Fruit fly (Drosophila melanogaster) whole organism, embryonic: ENCODE results near the gene CG7272.

ENCODE experiments used
- Ada2b ChIP-seq: fragments of 200-800 bp; sonication (Bioruptor generic); IDR thresholded peaks from 2 replicates; pipeline ENCODE4 v1.3.6; 2022; ENCODE audit warnings: missing biosample characterization, missing genetic modification characterization
- Aef1 ChIP-seq: fragments of 200-800 bp; sonication (Bioruptor generic); IDR thresholded peaks from 3 replicates; pipeline ENCODE4 v1.3.6; 2022; ENCODE audit warnings: missing biosample characterization, missing genetic modification characterization
- Atf-2 ChIP-seq: fragments of 200-800 bp; sonication (Bioruptor generic); optimal IDR thresholded peaks from 2 replicates; lab custom pipeline; 2016; ENCODE audit warnings: missing biosample characterization, missing genetic modification characterization
- BtbVII ChIP-seq: fragments of 200-800 bp; sonication (Bioruptor generic); optimal IDR thresholded peaks from 3 replicates; lab custom pipeline; 2017; ENCODE audit warnings: missing biosample characterization, mild to moderate bottlenecking, missing genetic modification characterization
- Bteb2 ChIP-seq: fragments of 200-800 bp; sonication (Bioruptor generic); optimal IDR thresholded peaks from 2 replicates; lab custom pipeline; 2016; ENCODE audit warnings: missing biosample characterization, missing genetic modification characterization
- CG12071 ChIP-seq: fragments of 200-800 bp; sonication (Bioruptor generic); optimal IDR thresholded peaks from 3 replicates; lab custom pipeline; 2018; ENCODE audit warnings: missing biosample characterization, mild to moderate bottlenecking, missing genetic modification characterization
- CG1233 ChIP-seq: fragments of 200-800 bp; sonication (Bioruptor generic); optimal IDR thresholded peaks from 4 replicates; lab custom pipeline; 2018; ENCODE audit warnings: missing biosample characterization, mild to moderate bottlenecking, missing genetic modification characterization
- CG14014 ChIP-seq: fragments of 200-800 bp; sonication (Bioruptor generic); IDR thresholded peaks from 2 replicates; pipeline ENCODE4 v1.3.6; 2022; ENCODE audit warnings: missing biosample characterization, missing genetic modification characterization
- CG1647 ChIP-seq: fragments of 200-800 bp; sonication (Bioruptor generic); optimal IDR thresholded peaks from 3 replicates; lab custom pipeline; 2016; ENCODE audit warnings: missing biosample characterization, missing genetic modification characterization
- CG16815 ChIP-seq: fragments of 200-800 bp; sonication (Bioruptor generic); optimal IDR thresholded peaks from 3 replicates; lab custom pipeline; 2017; ENCODE audit warnings: missing biosample characterization, mild to moderate bottlenecking, missing genetic modification characterization
- CG17568 ChIP-seq: fragments of 200-800 bp; sonication (Bioruptor generic); optimal IDR thresholded peaks from 2 replicates; lab custom pipeline; 2018; ENCODE audit warnings: missing biosample characterization, mild to moderate bottlenecking, missing genetic modification characterization, moderate library complexity
- CG18764 ChIP-seq: fragments of 200-800 bp; sonication (Bioruptor generic); optimal IDR thresholded peaks from 3 replicates; lab custom pipeline; 2016; ENCODE audit warnings: missing biosample characterization, missing genetic modification characterization
- CG2120 ChIP-seq: fragments of 200-800 bp; sonication (Bioruptor generic); optimal IDR thresholded peaks from 3 replicates; lab custom pipeline; 2016; ENCODE audit warnings: missing biosample characterization, missing genetic modification characterization
- CG31441 ChIP-seq: fragments of 200-800 bp; sonication (Bioruptor generic); IDR thresholded peaks from 2 replicates; pipeline ENCODE4 v1.3.6; 2022; ENCODE audit warnings: missing biosample characterization, missing genetic modification characterization
- CG32772 ChIP-seq: fragments of 200-800 bp; sonication (Bioruptor generic); IDR thresholded peaks from 2 replicates; pipeline ENCODE4 v1.3.6; 2022; ENCODE audit warnings: missing biosample characterization, missing genetic modification characterization
- CG34224 ChIP-seq: fragments of 200-800 bp; sonication (Bioruptor generic); IDR thresholded peaks from 3 replicates; pipeline ENCODE4 v1.3.6; 2022; ENCODE audit warnings: missing biosample characterization, missing genetic modification characterization; ENCODE audit not compliant: partially characterized antibody
- CG4424 ChIP-seq: fragments of 200-800 bp; sonication (Bioruptor generic); optimal IDR thresholded peaks from 3 replicates; lab custom pipeline; 2016; ENCODE audit warnings: missing biosample characterization, missing genetic modification characterization
- CG4820 ChIP-seq: fragments of 200-800 bp; sonication (Bioruptor generic); optimal IDR thresholded peaks from 3 replicates; lab custom pipeline; 2016; ENCODE audit warnings: missing biosample characterization, missing genetic modification characterization
- CG6854 ChIP-seq: fragments of 200-800 bp; sonication (Bioruptor generic); optimal IDR thresholded peaks from 3 replicates; lab custom pipeline; 2017; ENCODE audit warnings: missing biosample characterization, mild to moderate bottlenecking, missing genetic modification characterization
- CG8089 ChIP-seq: fragments of 200-800 bp; sonication (Bioruptor generic); optimal IDR thresholded peaks from 3 replicates; lab custom pipeline; 2016; ENCODE audit warnings: missing biosample characterization, missing genetic modification characterization
- CG8290 ChIP-seq, 3 experiments: fragments of 200-800 bp; sonication (Bioruptor generic); optimal IDR thresholded peaks; 2 replicates each; lab custom pipeline; 2016 to 2019; ENCODE audit warnings: missing biosample characterization in 3 of 3, missing genetic modification characterization in 3 of 3, mild to moderate bottlenecking in 2 of 3, moderate library complexity in 1 of 3
- CG9609 ChIP-seq: fragments of 200-800 bp; sonication (Bioruptor generic); optimal IDR thresholded peaks from 3 replicates; lab custom pipeline; 2016; ENCODE audit warnings: missing biosample characterization, missing genetic modification characterization
- Chrac-16 ChIP-seq: fragments of 200-800 bp; sonication (Bioruptor generic); optimal IDR thresholded peaks from 3 replicates; lab custom pipeline; 2016; ENCODE audit warnings: missing biosample characterization, missing genetic modification characterization
- CkIIα-i1 ChIP-seq: fragments of 200-800 bp; sonication (Bioruptor generic); IDR thresholded peaks from 2 replicates; pipeline ENCODE4 v1.3.6; 2022; ENCODE audit warnings: missing biosample characterization, missing genetic modification characterization
- D19B ChIP-seq: fragments of 200-800 bp; sonication (Bioruptor generic); optimal IDR thresholded peaks from 2 replicates; lab custom pipeline; 2017; ENCODE audit warnings: missing biosample characterization, mild to moderate bottlenecking, missing genetic modification characterization
- ERR ChIP-seq: fragments of 200-800 bp; sonication (Bioruptor generic); optimal IDR thresholded peaks from 2 replicates; lab custom pipeline; 2016; ENCODE audit warnings: missing biosample characterization, missing genetic modification characterization
- Eip74EF ChIP-seq, 2 experiments: fragments of 200-800 bp in 1 of 2; fragments of >200 bp in 1 of 2; sonication (Bioruptor generic) in 1 of 2; optimal IDR thresholded peaks; 2 replicates each; lab custom pipeline; 2017 to 2019; ENCODE audit warnings: missing biosample characterization in 2 of 2, missing genetic modification characterization in 2 of 2, mild to moderate bottlenecking in 1 of 2, moderate library complexity in 1 of 2
- Ets65A ChIP-seq: fragments of 200-800 bp; sonication (Bioruptor generic); peaks from one replicate; lab custom pipeline; 2016; ENCODE audit warnings: missing biosample characterization, missing genetic modification characterization
- HLHmδ ChIP-seq: fragments of 200-800 bp; sonication (Bioruptor generic); optimal IDR thresholded peaks from 2 replicates; lab custom pipeline; 2018; ENCODE audit warnings: missing biosample characterization, mild to moderate bottlenecking, missing genetic modification characterization, moderate library complexity
- Mad ChIP-seq: fragments of 200-800 bp; sonication (Bioruptor generic); optimal IDR thresholded peaks from 2 replicates; lab custom pipeline; 2016; ENCODE audit warnings: missing biosample characterization, missing genetic modification characterization
- Myb ChIP-seq: fragments of 200-800 bp; sonication (Bioruptor generic); optimal IDR thresholded peaks from 2 replicates; lab custom pipeline; 2016; ENCODE audit warnings: missing biosample characterization, missing genetic modification characterization
- NfI ChIP-seq: fragments of 200-800 bp; sonication (Bioruptor generic); optimal IDR thresholded peaks from 3 replicates; lab custom pipeline; 2018; ENCODE audit warnings: missing biosample characterization, mild to moderate bottlenecking, missing genetic modification characterization, moderate library complexity
- Oli ChIP-seq: fragments of 200-800 bp; sonication (Bioruptor generic); optimal IDR thresholded peaks from 2 replicates; lab custom pipeline; 2018; ENCODE audit warnings: missing biosample characterization, mild to moderate bottlenecking, missing genetic modification characterization, moderate library complexity
- corto ChIP-seq: fragments of 200-800 bp; sonication (Bioruptor generic); optimal IDR thresholded peaks from 2 replicates; lab custom pipeline; 2016; ENCODE audit warnings: missing biosample characterization, mild to moderate bottlenecking, missing genetic modification characterization, moderate library complexity
- crc ChIP-seq: fragments of 200-800 bp; sonication (Bioruptor generic); optimal IDR thresholded peaks from 2 replicates; lab custom pipeline; 2016; ENCODE audit warnings: missing biosample characterization, missing genetic modification characterization
- dysf ChIP-seq: fragments of 200-800 bp; sonication (Bioruptor generic); IDR thresholded peaks from 3 replicates; pipeline ENCODE4 v1.3.6; 2022; ENCODE audit warnings: missing biosample characterization, missing genetic modification characterization
- exex ChIP-seq: fragments of 200-800 bp; sonication (Bioruptor generic); optimal IDR thresholded peaks from 4 replicates; lab custom pipeline; 2018; ENCODE audit warnings: missing biosample characterization, mild to moderate bottlenecking, missing genetic modification characterization, moderate library complexity
- eyg ChIP-seq: fragments of 200-800 bp; sonication (Bioruptor generic); optimal IDR thresholded peaks from 3 replicates; lab custom pipeline; 2016; ENCODE audit warnings: missing biosample characterization, missing genetic modification characterization
- fd3F ChIP-seq: fragments of 200-800 bp; sonication (Bioruptor generic); optimal IDR thresholded peaks from 2 replicates; lab custom pipeline; 2018; ENCODE audit warnings: missing biosample characterization, mild to moderate bottlenecking, missing genetic modification characterization, moderate library complexity
- h ChIP-seq: fragments of >200 bp; optimal IDR thresholded peaks from 2 replicates; lab custom pipeline; 2017
- nau ChIP-seq: fragments of 200-800 bp; sonication (Bioruptor generic); optimal IDR thresholded peaks from 3 replicates; lab custom pipeline; 2017; ENCODE audit warnings: missing biosample characterization, mild to moderate bottlenecking, missing genetic modification characterization, missing genetic modification reagents
- nerfin-1 ChIP-seq: fragments of 200-800 bp; sonication (Bioruptor generic); optimal IDR thresholded peaks from 3 replicates; lab custom pipeline; 2019; ENCODE audit warnings: missing biosample characterization, mild to moderate bottlenecking, missing genetic modification characterization, moderate library complexity
- otp ChIP-seq: fragments of 200-800 bp; sonication (Bioruptor generic); IDR thresholded peaks from 3 replicates; pipeline ENCODE4, ENCODE4 v1.3.6; 2022; ENCODE audit warnings: missing biosample characterization, missing genetic modification characterization
- pfk ChIP-seq: fragments of 200-800 bp; sonication (Bioruptor generic); optimal IDR thresholded peaks from 2 replicates; lab custom pipeline; 2018; ENCODE audit warnings: missing biosample characterization, mild to moderate bottlenecking, missing genetic modification characterization, moderate library complexity
- row ChIP-seq: fragments of 200-800 bp; sonication (Bioruptor generic); IDR thresholded peaks from 3 replicates; pipeline ENCODE4 v1.3.6; 2022; ENCODE audit warnings: missing biosample characterization, missing genetic modification characterization
- shn ChIP-seq: fragments of 200-800 bp; sonication (Bioruptor generic); optimal IDR thresholded peaks from 3 replicates; lab custom pipeline; 2016; ENCODE audit warnings: missing biosample characterization, missing genetic modification characterization
- tgo ChIP-seq: fragments of 200-800 bp; sonication (Bioruptor generic); IDR thresholded peaks from 3 replicates; pipeline ENCODE4 v1.3.6; 2022; ENCODE audit warnings: missing biosample characterization, missing genetic modification characterization
- trem ChIP-seq: fragments of 200-800 bp; optimal IDR thresholded peaks from 3 replicates; lab custom pipeline; 2019; ENCODE audit warnings: missing biosample characterization, mild to moderate bottlenecking, missing genetic modification characterization, moderate library complexity
- trh ChIP-seq: fragments of 200-800 bp; sonication (Bioruptor generic); optimal IDR thresholded peaks from 2 replicates; lab custom pipeline; 2016; ENCODE audit warnings: missing biosample characterization, missing genetic modification characterization
- z ChIP-seq: fragments of 200-800 bp; sonication (Bioruptor generic); IDR thresholded peaks from 3 replicates; pipeline ENCODE4 v1.3.6; 2022; ENCODE audit warnings: missing biosample characterization, missing genetic modification characterization

Gene CG7272

DNA sequence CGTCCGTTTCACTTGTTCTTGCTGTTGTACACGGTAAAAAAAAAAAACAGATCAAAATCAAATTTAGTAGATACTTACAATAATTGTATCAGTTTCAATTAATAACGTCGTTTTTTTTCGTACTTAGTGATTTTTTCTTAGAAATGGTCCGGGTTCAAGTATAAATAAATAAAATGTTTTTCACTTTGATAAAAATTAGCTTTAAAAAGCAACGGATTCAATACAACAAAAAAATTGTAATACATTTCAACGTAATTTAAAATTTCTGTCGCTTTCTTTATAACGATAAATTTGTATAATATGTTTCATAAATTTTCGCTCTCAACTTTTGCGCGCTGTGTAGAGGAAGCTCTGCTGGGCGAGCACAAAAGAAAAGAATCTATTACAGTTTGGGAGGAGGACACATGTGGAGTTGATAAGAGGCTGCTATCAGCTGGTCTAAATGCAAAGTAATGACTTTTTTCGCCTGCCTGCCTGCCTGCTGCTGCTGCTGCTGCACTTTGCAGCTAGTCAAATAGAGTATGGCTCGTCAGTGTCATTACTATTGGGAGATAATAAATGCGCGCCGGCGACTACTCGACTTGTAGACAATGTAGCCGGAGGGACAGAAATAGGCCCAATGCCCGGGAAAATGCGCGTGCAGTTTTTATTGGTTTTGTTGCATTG is 37.3 kb downstream of the CG7272 start (continued):
- TF ChIP-seq ERR (GFP tag; lab: Kevin White, UChicago) (no peak), Ada2b (GFP tag; lab: Robert Waterston, UW) (peak; percentile 35), trem (tag; lab: Kevin White, UChicago) (peak; percentile 62), Mad (GFP tag; lab: Kevin White, UChicago) (peak; percentile 1), CG32772 (GFP tag; lab: Robert Waterston, UW) (no peak), Aef1 (GFP tag; lab: Robert Waterston, UW) (0 out of 3 replicates have a peak, but pooled peaks have one; percentile 10), h (lab: Kevin White, UChicago) (no peak), CkIIα-i1 (GFP tag; lab: Robert Waterston, UW) (no peak), CG6854 (GFP tag; lab: Kevin White, UChicago) (peak; percentile 54), HLHmδ (GFP tag; lab: Kevin White, UChicago) (no peak), pfk (GFP tag; lab: Kevin White, UChicago) (no peak), CG9609 (GFP tag; lab: Kevin White, UChicago) (no peak), Ets65A (GFP tag; lab: Kevin White, UChicago) (no peak), CG34224 (GFP tag; lab: Robert Waterston, UW) (no peak), z (GFP tag; lab: Robert Waterston, UW) (no peak), nerfin-1 (tag; lab: Kevin White, UChicago) (peak; percentile 58), dysf (GFP tag; lab: Robert Waterston, UW) (peak; percentile 57; the same call in 2 of the 3 replicates), CG17568 (GFP tag; lab: Kevin White, UChicago) (peak; percentile 5), CG2120 (GFP tag; lab: Kevin White, UChicago) (peak; percentile 74), D19B (GFP tag; lab: Kevin White, UChicago) (peak; percentile 4), Chrac-16 (GFP tag; lab: Kevin White, UChicago) (peak; percentile 50), nau (peak; percentile 64), Eip74EF (GFP tag; optimal IDR thresholded peaks at IDR 0.05; lab: Kevin White, UChicago) (peak in 1 of 2 experiments; percentile 78), CG31441 (peak; percentile 80), CG16815 (peak; percentile 52), tgo (GFP tag; lab: Robert Waterston, UW) (peak; percentile 61), NfI (GFP tag; lab: Kevin White, UChicago) (peak; percentile 32), exex (tag; lab: Kevin White, UChicago) (no peak), crc (GFP tag; lab: Kevin White, UChicago) (peak; percentile 8), CG1233 (GFP tag; lab: Kevin White, UChicago) (peak; percentile 50), Oli (tag; lab: Kevin White, UChicago) (peak; percentile 78), otp (GFP tag; lab: Robert Waterston, UW) (no peak), CG4424 (peak; percentile 77), trh (peak; percentile 63), fd3F (GFP tag; lab: Kevin White, UChicago) (peak; percentile 7), CG8089 (GFP tag; lab: Kevin White, UChicago) (no peak), row (GFP tag; lab: Robert Waterston, UW) (peak; percentile 67), CG4820 (peak; percentile 63), shn (peak; percentile 49), Atf-2 (GFP tag; lab: Kevin White, UChicago) (peak; percentile 33), CG14014 (GFP tag; lab: Robert Waterston, UW) (no peak), CG1647 (peak; percentile 19), BtbVII (GFP tag; lab: Kevin White, UChicago) (peak; percentile 7), corto (GFP tag; lab: Kevin White, UChicago) (no peak), Bteb2 (GFP tag; lab: Kevin White, UChicago) (peak; percentile 46), CG8290 (GFP tag; optimal IDR thresholded peaks at IDR 0.05; lab: Kevin White, UChicago) (no peak), CG8290 (tag; optimal IDR thresholded peaks at IDR 0.05; lab: Kevin White, UChicago) (no peak), eyg (no peak), CG12071 (GFP tag; lab: Kevin White, UChicago) (no peak), Myb (GFP tag; lab: Kevin White, UChicago) (peak; percentile 12), CG18764 (GFP tag; lab: Kevin White, UChicago) (no peak)
